Worm (Caenorhabditis elegans) whole organism, late embryonic: ENCODE measurements around the gene Y53G8B.1.

Experiments
- ceh-45 ChIP-seq: fragments of 200-800 bp; sonication (Bioruptor generic); IDR thresholded peaks from 2 replicates; pipeline ENCODE4 v1.3.6; 2022; ENCODE audit warnings: missing genetic modification reagents, missing genetic modification characterization, missing compliant biosample characterization
- pqm-1 ChIP-seq: sonication (generic microtip); optimal IDR thresholded peaks from 2 replicates; lab custom pipeline; 2016; ENCODE audit warnings: missing genetic modification characterization, missing compliant biosample characterization
- unc-3 ChIP-seq, 2 experiments: fragments of 200-800 bp in 1 of 2; sonication (Bioruptor generic) in 1 of 2; sonication (generic microtip) in 1 of 2; conservative IDR thresholded peaks in 1 of 2; optimal IDR thresholded peaks in 1 of 2; 2 replicates each; pipeline versions ENCODE4 v1.3.6 to Lab custom; 2016 to 2022; ENCODE audit warnings: missing compliant biosample characterization in 2 of 2, missing genetic modification characterization in 2 of 2, missing genetic modification reagents in 1 of 2

DNA sequence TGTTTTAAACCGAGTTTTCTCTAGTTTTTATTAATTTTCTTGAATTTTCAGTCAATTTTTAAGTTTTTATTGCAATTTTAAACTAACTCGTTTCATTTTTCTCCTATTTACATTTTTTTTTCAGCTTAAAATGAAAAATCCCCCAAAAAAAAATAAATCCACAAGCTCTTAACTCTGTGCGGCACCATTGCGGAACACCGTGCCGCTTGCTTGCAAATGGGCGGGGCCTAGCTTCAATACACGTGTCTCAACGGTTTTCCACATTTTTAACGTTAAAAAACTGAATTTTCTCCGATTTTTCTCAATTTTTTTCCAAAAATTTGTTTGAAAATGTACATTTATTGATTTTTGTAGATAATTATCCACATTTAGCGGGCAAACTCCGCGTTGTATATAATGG is 45.9 kb downstream of the Y53G8B.1 start, which contains the start of gene R148.3:
- TF ChIP-seq pqm-1 (tag; lab: Kevin White, UChicago), result no peak
- TF ChIP-seq ceh-45 (GFP tag; lab: Robert Waterston, UW), result 0 out of 2 replicates have a peak, but pooled peaks have one; percentile 45
- peak; percentile 51; the same call in 1 of the 2 replicates for TF ChIP-seq unc-3 (GFP tag; conservative IDR thresholded peaks at IDR 0.05; lab: Robert Waterston, UW)
- TF ChIP-seq unc-3 (tag; optimal IDR thresholded peaks at IDR 0.05; lab: Kevin White, UChicago), result peak; percentile 81
